Worm (Caenorhabditis elegans): ENCODE data around the gene ZK105.12.

The ZK105.12 gene

DNA sequence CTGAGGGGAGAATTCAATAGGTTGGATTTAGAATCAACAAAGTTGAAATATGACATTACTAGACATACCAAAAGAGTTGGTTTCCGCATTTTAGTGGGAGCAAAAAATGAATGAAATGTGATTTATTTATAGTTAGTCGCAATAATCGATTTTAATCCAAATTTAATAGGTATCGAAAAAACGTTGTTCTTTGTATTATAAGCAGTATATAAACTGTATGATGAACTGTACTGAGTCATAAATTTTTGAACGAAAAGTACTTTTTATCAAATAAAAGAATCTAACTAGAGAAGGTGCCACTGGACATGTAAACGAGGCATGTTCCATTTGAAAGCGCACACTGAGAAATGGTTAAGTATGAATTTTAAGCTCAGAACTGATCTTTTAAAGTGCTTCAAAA lies 26.0 kb downstream of the ZK105.12 start, which contains the start of gene C12D5.9:
Gene C12D5.9 (minus strand): TSS at position 101 of the 400 bp plus-strand sequence.
- TF ChIP-seq egl-5 (tag; optimal IDR thresholded peaks at IDR 0.05): no peak
- TF ChIP-seq mml-1 (tag; optimal IDR thresholded peaks at IDR 0.05): no peak
- TF ChIP-seq egl-27 (tag; optimal IDR thresholded peaks at IDR 0.05): no peak
- TF ChIP-seq nhr-12 (tag; optimal IDR thresholded peaks at IDR 0.05): no peak
- no peak for TF ChIP-seq skn-1 (tag; optimal IDR thresholded peaks at IDR 0.05)
- TF ChIP-seq sea-2 (GFP tag; optimal IDR thresholded peaks at IDR 0.05): no peak
- TF ChIP-seq pqm-1 (tag; optimal IDR thresholded peaks at IDR 0.05): no peak
- no peak for TF ChIP-seq unc-62 (GFP tag; optimal IDR thresholded peaks at IDR 0.05)
- TF ChIP-seq nhr-28 (tag; optimal IDR thresholded peaks at IDR 0.05): no peak
- TF ChIP-seq elt-3 (tag; optimal IDR thresholded peaks at IDR 0.05): no peak

DNA sequence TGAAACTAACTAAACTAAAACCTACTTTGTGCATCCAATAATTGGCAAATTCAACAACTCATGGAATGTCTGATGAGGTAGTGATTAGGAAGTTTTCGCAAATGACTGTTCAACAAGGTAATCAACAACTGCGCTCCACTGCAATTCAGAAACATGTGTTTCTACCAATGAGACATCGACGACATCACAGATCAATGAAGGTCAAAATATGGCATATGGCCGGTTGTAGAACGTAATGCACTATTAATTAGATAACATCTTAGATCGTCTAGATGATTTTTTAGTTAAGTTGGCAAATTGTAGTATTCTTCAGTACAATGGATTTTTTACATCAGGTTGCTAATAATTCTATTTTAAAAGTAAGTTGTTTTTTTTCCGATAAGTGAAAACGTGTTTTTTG lies 29.7 kb downstream of the ZK105.12 start, which contains the start of the genes nhr-94 and nhr-152:
Gene nhr-94 (minus strand): TSS at position 147 of the 400 bp plus-strand sequence.
Gene nhr-152 (plus strand): TSS at position 162 of the 400 bp plus-strand sequence.
- TF ChIP-seq elt-1 (tag; optimal IDR thresholded peaks at IDR 0.05): peak; percentile 97
- TF ChIP-seq nfya-1 (tag; optimal IDR thresholded peaks at IDR 0.05; ENCODE audit: insufficient read depth): peak; percentile 46
- TF ChIP-seq aly-2 (tag; optimal IDR thresholded peaks at IDR 0.05): no peak
- peak; percentile 80 for TF ChIP-seq nhr-25 (tag; optimal IDR thresholded peaks at IDR 0.05)

DNA sequence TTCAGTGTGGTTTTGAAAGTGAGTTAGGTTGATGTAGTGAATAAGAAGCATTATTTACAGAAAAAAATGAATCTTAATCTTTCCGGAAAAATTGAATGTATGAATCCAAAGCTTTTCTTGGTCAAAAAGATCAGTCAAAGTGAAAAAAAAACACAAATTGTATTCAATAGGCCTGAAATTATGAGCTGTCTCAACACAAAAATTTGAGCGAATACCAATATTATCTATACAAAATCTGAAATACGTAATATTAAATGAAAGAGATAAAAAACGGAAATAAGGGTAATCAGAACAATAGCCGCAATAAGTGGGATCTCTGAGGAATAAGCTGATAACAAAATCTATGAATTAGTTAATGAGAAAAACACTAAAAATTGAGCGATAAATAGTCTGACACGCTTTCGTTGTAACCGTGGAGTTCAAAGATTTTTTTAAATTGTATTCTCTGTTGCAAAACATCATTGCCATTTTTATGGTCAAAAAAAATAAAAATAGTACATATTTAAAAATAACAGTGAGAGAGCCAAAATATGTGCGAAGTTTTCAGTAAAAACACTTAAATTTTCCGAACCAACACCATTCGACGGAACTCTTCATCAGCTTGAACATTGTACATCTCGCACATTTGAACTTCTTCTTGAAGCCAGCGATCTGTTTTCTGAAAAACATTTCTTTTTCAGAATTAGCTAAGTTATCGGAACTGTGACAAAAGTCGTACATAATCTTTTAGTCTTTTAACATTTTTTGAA lies 31.9 kb downstream of the ZK105.12 start, which contains the start of gene sre-11:
Gene sre-11 (minus strand): TSS at position 51 of the 749 bp plus-strand sequence.
- TF ChIP-seq eor-1 (tag; optimal IDR thresholded peaks at IDR 0.05) (no peak), tbx-2 (tag; optimal IDR thresholded peaks at IDR 0.05) (no peak), nhr-76 (tag; optimal IDR thresholded peaks at IDR 0.05) (no peak), ceh-9 (tag; optimal IDR thresholded peaks at IDR 0.05) (no peak), pqm-1 (tag; optimal IDR thresholded peaks at IDR 0.05) (no peak), nfya-1 (tag; optimal IDR thresholded peaks at IDR 0.05; ENCODE audit: insufficient read depth) (no peak), nhr-77 (tag; optimal IDR thresholded peaks at IDR 0.05) (no peak), nhr-23 (tag; optimal IDR thresholded peaks at IDR 0.05) (no peak), pha-4 (tag; optimal IDR thresholded peaks at IDR 0.05) (no peak), elt-1 (tag; optimal IDR thresholded peaks at IDR 0.05) (no peak), fkh-2 (tag; optimal IDR thresholded peaks at IDR 0.05) (no peak), hmg-11 (tag; optimal IDR thresholded peaks at IDR 0.05) (no peak), zag-1 (tag; optimal IDR thresholded peaks at IDR 0.05) (no peak), egl-27 (tag; optimal IDR thresholded peaks at IDR 0.05) (no peak), ceh-16 (tag; optimal IDR thresholded peaks at IDR 0.05) (no peak), ZK546.5 (tag; optimal IDR thresholded peaks at IDR 0.05) (no peak), nhr-11 (tag; optimal IDR thresholded peaks at IDR 0.05) (no peak), skn-1 (tag; optimal IDR thresholded peaks at IDR 0.05) (no peak), ztf-11 (tag; optimal IDR thresholded peaks at IDR 0.05) (no peak)

DNA sequence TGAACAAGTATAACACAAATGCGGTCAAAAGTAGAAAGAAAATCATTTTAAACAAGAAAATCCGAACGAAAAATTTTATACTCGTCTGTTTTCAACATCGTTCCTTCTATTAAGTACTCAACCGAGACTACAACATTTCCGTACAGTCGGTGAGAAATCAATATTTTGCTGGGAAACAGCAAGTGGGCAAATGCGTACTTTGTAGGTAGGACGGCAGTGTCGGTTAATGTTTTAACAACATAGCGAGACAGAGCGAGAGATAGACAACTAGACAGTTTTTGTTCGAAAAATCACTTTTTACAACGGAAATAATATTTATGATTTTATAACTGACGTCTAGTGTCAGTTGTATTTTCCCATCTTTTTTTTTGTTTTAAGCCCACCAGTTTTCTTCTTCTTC lies 34.5 kb downstream of the ZK105.12 start, which contains the start of gene cyp-33A1:
Gene cyp-33A1 (minus strand): TSS at position 72 of the 400 bp plus-strand sequence.
- TF ChIP-seq nhr-12 (tag; optimal IDR thresholded peaks at IDR 0.05) (no peak), egl-5 (tag; optimal IDR thresholded peaks at IDR 0.05) (peak; percentile 29), nhr-25 (tag; optimal IDR thresholded peaks at IDR 0.05) (peak; percentile 25), pqm-1 (tag; optimal IDR thresholded peaks at IDR 0.05) (peak; percentile 74), nhr-237 (tag; optimal IDR thresholded peaks at IDR 0.05) (no peak), nfya-1 (tag; optimal IDR thresholded peaks at IDR 0.05; ENCODE audit: insufficient read depth) (no peak), elt-2 (tag; optimal IDR thresholded peaks at IDR 0.05) (peak; percentile 32), ceh-28 (tag; optimal IDR thresholded peaks at IDR 0.05) (peak; percentile 65), nhr-23 (tag; optimal IDR thresholded peaks at IDR 0.05) (peak; percentile 36), sea-2 (GFP tag; optimal IDR thresholded peaks at IDR 0.05) (no peak)

DNA sequence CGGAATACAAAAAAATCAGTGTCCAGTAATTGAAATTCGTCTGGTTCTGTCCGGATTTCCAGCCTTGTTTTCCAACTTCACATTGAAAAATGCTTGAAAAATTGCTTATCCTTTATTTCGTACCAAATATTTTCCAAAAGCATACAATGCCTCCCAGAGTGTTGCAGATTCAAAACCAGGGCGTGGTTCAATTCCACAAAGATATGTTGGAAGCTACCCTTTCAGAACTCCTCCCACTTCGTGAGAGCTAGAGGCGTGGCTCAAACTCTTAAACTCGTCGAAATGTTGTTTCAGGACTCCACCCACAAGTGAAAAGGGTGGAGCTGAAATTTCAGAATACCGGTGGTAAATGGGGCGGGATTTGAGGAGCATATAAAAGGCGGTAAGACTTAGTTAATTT lies 40.0 kb downstream of the ZK105.12 start, which contains the start of gene C12D5.3:
Gene C12D5.3 (plus strand): TSS at position 301 of the 400 bp plus-strand sequence.
- TF ChIP-seq R02D3.7 (tag; optimal IDR thresholded peaks at IDR 0.05) (no peak), nhr-11 (tag; optimal IDR thresholded peaks at IDR 0.05) (no peak), ceh-9 (tag; optimal IDR thresholded peaks at IDR 0.05) (no peak)
